Worm (Caenorhabditis elegans) whole organism, young adult: ENCODE data around the gene col-169.

Experiments
- B0019.2 ChIP-seq: fragments of 200-800 bp; sonication (Bioruptor generic); conservative IDR thresholded peaks from 2 replicates; pipeline ENCODE4 v1.3.6; 2022; ENCODE audit warnings: missing genetic modification reagents, missing genetic modification characterization, missing compliant biosample characterization
- B0336.3 ChIP-seq: fragments of 200-800 bp; sonication (Bioruptor generic); IDR thresholded peaks from 2 replicates; pipeline ENCODE4 v1.3.6; 2022; ENCODE audit warnings: missing genetic modification characterization, missing compliant biosample characterization
- C06A6.2 ChIP-seq: fragments of 200-800 bp; sonication (Bioruptor generic); conservative IDR thresholded peaks from 2 replicates; pipeline ENCODE4 v1.3.6; 2022; ENCODE audit warnings: missing genetic modification characterization, missing compliant biosample characterization
- F10E7.11 ChIP-seq: sonication (generic microtip); optimal IDR thresholded peaks from 2 replicates; lab custom pipeline; 2017; ENCODE audit warnings: mild to moderate bottlenecking, missing genetic modification characterization, moderate library complexity, missing compliant biosample characterization
- F23B12.7 ChIP-seq: sonication (generic microtip); optimal IDR thresholded peaks from 2 replicates; lab custom pipeline; 2017; ENCODE audit warnings: missing genetic modification characterization, mild to moderate bottlenecking, missing compliant biosample characterization, antibody characterized with exemption, moderate library complexity; ENCODE audit not compliant: insufficient read depth
- T26A5.8 ChIP-seq: sonication (generic microtip); optimal IDR thresholded peaks from 2 replicates; lab custom pipeline; 2016; ENCODE audit warnings: missing genetic modification characterization, missing compliant biosample characterization
- Y79H2A.3 ChIP-seq: fragments of 200-800 bp; sonication (Bioruptor generic); conservative IDR thresholded peaks from 2 replicates; pipeline ENCODE4 v1.3.6; 2022; ENCODE audit warnings: missing genetic modification reagents, missing genetic modification characterization, missing compliant biosample characterization
- ZK185.1 ChIP-seq: sonication (generic microtip); optimal IDR thresholded peaks from 2 replicates; lab custom pipeline; 2016; ENCODE audit warnings: mild to moderate bottlenecking, missing genetic modification characterization, missing compliant biosample characterization; ENCODE audit not compliant: poor library complexity, severe bottlenecking
- ama-1 ChIP-seq, 3 experiments: fragments of 150-350 bp in 1 of 3; sonication (generic microtip) in 2 of 3; optimal IDR thresholded peaks; 2 replicates each; lab custom pipeline; 2014 to 2018; ENCODE audit warnings: missing biosample characterization in 2 of 3, missing genetic modification characterization in 2 of 3, missing genetic modification reagents in 2 of 3
- aptf-2 ChIP-seq: fragments of 200-800 bp; sonication (Bioruptor generic); conservative IDR thresholded peaks from 2 replicates; pipeline ENCODE4 v1.3.6; 2022; ENCODE audit warnings: missing genetic modification reagents, missing genetic modification characterization, missing compliant biosample characterization
- aptf-3 ChIP-seq: fragments of 200-800 bp; sonication (Bioruptor generic); IDR thresholded peaks from 2 replicates; pipeline ENCODE4 v1.3.6; 2022; ENCODE audit warnings: missing genetic modification characterization, missing compliant biosample characterization
- atf-7 ChIP-seq: sonication (generic microtip); optimal IDR thresholded peaks from 2 replicates; lab custom pipeline; 2017; ENCODE audit warnings: mild to moderate bottlenecking, missing genetic modification characterization, missing compliant biosample characterization
- athp-1 ChIP-seq: sonication (generic microtip); optimal IDR thresholded peaks from 2 replicates; lab custom pipeline; 2017; ENCODE audit warnings: mild to moderate bottlenecking, missing genetic modification characterization, missing compliant biosample characterization
- bed-1 ChIP-seq: fragments of 200-800 bp; sonication (Bioruptor generic); IDR thresholded peaks from 2 replicates; pipeline ENCODE4 v1.3.6; 2022; ENCODE audit warnings: missing genetic modification reagents, missing genetic modification characterization, missing compliant biosample characterization
- dpff-1 ChIP-seq: sonication (generic microtip); optimal IDR thresholded peaks from 2 replicates; lab custom pipeline; 2017; ENCODE audit warnings: mild to moderate bottlenecking, missing genetic modification characterization, missing compliant biosample characterization
- dpl-1 ChIP-seq: fragments of 150-350 bp; optimal IDR thresholded peaks from 2 replicates; lab custom pipeline; 2014; ENCODE audit warnings: missing biosample characterization, missing genetic modification reagents, missing genetic modification characterization
- egl-18 ChIP-seq: fragments of 200-800 bp; sonication (Bioruptor generic); IDR thresholded peaks from 2 replicates; pipeline ENCODE4 v1.3.6; 2022; ENCODE audit warnings: missing genetic modification reagents, missing genetic modification characterization, missing compliant biosample characterization
- him-1 ChIP-seq: sonication (generic microtip); optimal IDR thresholded peaks from 2 replicates; lab custom pipeline; 2016; ENCODE audit warnings: missing genotype, missing genetic modification reagents, missing genetic modification characterization, missing compliant biosample characterization
- hlh-12 ChIP-seq: sonication (generic microtip); optimal IDR thresholded peaks from 2 replicates; lab custom pipeline; 2016; ENCODE audit warnings: missing genetic modification characterization, missing compliant biosample characterization
- hlh-26 ChIP-seq: fragments of 200-800 bp; sonication (Bioruptor generic); conservative IDR thresholded peaks from 2 replicates; pipeline ENCODE4 v1.3.6; 2022; ENCODE audit warnings: missing genetic modification reagents, missing genetic modification characterization, missing compliant biosample characterization
- hmg-1.2 ChIP-seq: fragments of 200-800 bp; sonication (Bioruptor generic); IDR thresholded peaks from 2 replicates; pipeline ENCODE4 v1.3.6; 2022; ENCODE audit warnings: missing genetic modification reagents, missing genetic modification characterization, missing compliant biosample characterization
- hrde-1 ChIP-seq: sonication (generic microtip); optimal IDR thresholded peaks from 2 replicates; lab custom pipeline; 2016; ENCODE audit warnings: missing genetic modification characterization, mild to moderate bottlenecking, missing compliant biosample characterization, moderate library complexity, missing genotype, missing genetic modification reagents, borderline replicate concordance
- lin-26 ChIP-seq: fragments of 200-800 bp; sonication (Bioruptor generic); IDR thresholded peaks from 2 replicates; pipeline ENCODE4 v1.3.6; 2022; ENCODE audit warnings: missing genetic modification reagents, missing genetic modification characterization, missing compliant biosample characterization
- lin-54 ChIP-seq: fragments of 200-800 bp; sonication (Bioruptor generic); optimal IDR thresholded peaks from 2 replicates; lab custom pipeline; 2018; ENCODE audit warnings: mild to moderate bottlenecking, missing genetic modification characterization, missing compliant biosample characterization
- lir-1 ChIP-seq: fragments of 200-800 bp; sonication (Bioruptor generic); conservative IDR thresholded peaks from 2 replicates; pipeline ENCODE4 v1.3.6; 2022; ENCODE audit warnings: missing genetic modification reagents, missing genetic modification characterization, missing compliant biosample characterization
- madf-3 ChIP-seq: fragments of 200-800 bp; sonication (Bioruptor generic); IDR thresholded peaks from 2 replicates; pipeline ENCODE4 v1.3.6; 2022; ENCODE audit warnings: missing genetic modification reagents, missing genetic modification characterization, missing compliant biosample characterization
- mxl-1 ChIP-seq: sonication (generic microtip); optimal IDR thresholded peaks from 2 replicates; lab custom pipeline; 2016; ENCODE audit warnings: missing genetic modification characterization, missing compliant biosample characterization
- nfya-1 ChIP-seq: sonication (generic microtip); optimal IDR thresholded peaks from 2 replicates; lab custom pipeline; 2017; ENCODE audit warnings: antibody characterized with exemption, missing compliant biosample characterization, missing genetic modification characterization, borderline replicate concordance; ENCODE audit not compliant: insufficient read depth
- nfya-2 ChIP-seq: fragments of 200-800 bp; sonication (Bioruptor generic); IDR thresholded peaks from 2 replicates; pipeline ENCODE4 v1.3.6; 2022; ENCODE audit warnings: missing genetic modification reagents, missing genetic modification characterization, missing compliant biosample characterization
- nfyb-1 ChIP-seq: fragments of 200-800 bp; sonication (Bioruptor generic); IDR thresholded peaks from 2 replicates; pipeline ENCODE4 v1.3.6; 2022; ENCODE audit warnings: missing genetic modification reagents, missing genetic modification characterization, missing compliant biosample characterization
- pha-4 ChIP-seq: fragments of 150-350 bp; sonication (generic microtip); optimal IDR thresholded peaks from 2 replicates; lab custom pipeline; 2014; ENCODE audit warnings: missing biosample characterization, missing genetic modification reagents, missing genetic modification characterization
- rcor-1 ChIP-seq: fragments of 200-800 bp; sonication (Bioruptor generic); IDR thresholded peaks from 2 replicates; pipeline ENCODE4 v1.3.6; 2022; ENCODE audit warnings: missing genetic modification reagents, missing genetic modification characterization, missing compliant biosample characterization
- snpc-1.3 ChIP-seq: sonication (generic microtip); optimal IDR thresholded peaks from 2 replicates; lab custom pipeline; 2017; ENCODE audit warnings: missing genetic modification characterization, mild to moderate bottlenecking, missing compliant biosample characterization, antibody characterized with exemption, moderate library complexity, missing genotype, missing genetic modification reagents; ENCODE audit not compliant: insufficient read depth
- snpc-3.4 ChIP-seq: sonication (generic microtip); optimal IDR thresholded peaks from 2 replicates; lab custom pipeline; 2017; ENCODE audit warnings: missing genetic modification characterization, mild to moderate bottlenecking, missing compliant biosample characterization, antibody characterized with exemption, moderate library complexity, missing genotype, missing genetic modification reagents
- snpc-4 ChIP-seq, 5 experiments: fragments of 150-350 bp in 1 of 5; sonication (generic microtip) in 4 of 5; optimal IDR thresholded peaks; 2 replicates each; lab custom pipeline; 2014 to 2018; ENCODE audit warnings: missing genetic modification characterization in 5 of 5, missing biosample characterization in 3 of 5, antibody characterized with exemption in 2 of 5, mild to moderate bottlenecking in 2 of 5, missing compliant biosample characterization in 2 of 5, missing genotype in 2 of 5, moderate library complexity in 2 of 5, missing genetic modification reagents in 1 of 5
- somi-1 ChIP-seq: fragments of 200-800 bp; sonication (Bioruptor generic); optimal IDR thresholded peaks from 2 replicates; lab custom pipeline; 2018; ENCODE audit warnings: mild to moderate bottlenecking, missing genetic modification characterization, missing compliant biosample characterization
- sptf-2 ChIP-seq: fragments of 200-800 bp; sonication (Bioruptor generic); optimal IDR thresholded peaks from 2 replicates; lab custom pipeline; 2018; ENCODE audit warnings: mild to moderate bottlenecking, missing genetic modification characterization, missing compliant biosample characterization
- tbp1 ChIP-seq: fragments of 200-800 bp; sonication (Bioruptor generic); optimal IDR thresholded peaks from 2 replicates; lab custom pipeline; 2018; ENCODE audit warnings: mild to moderate bottlenecking, missing genetic modification characterization, missing compliant biosample characterization
- tbx-9 ChIP-seq: sonication (generic microtip); optimal IDR thresholded peaks from 2 replicates; lab custom pipeline; 2016; ENCODE audit warnings: borderline replicate concordance, missing genetic modification characterization, inconsistent platforms, missing compliant biosample characterization
- tlf-1 ChIP-seq: fragments of 200-800 bp; sonication (Bioruptor generic); optimal IDR thresholded peaks from 2 replicates; lab custom pipeline; 2018; ENCODE audit warnings: mild to moderate bottlenecking, missing genetic modification characterization, missing compliant biosample characterization
- zfh-2 ChIP-seq: fragments of 200-800 bp; sonication (Bioruptor generic); conservative IDR thresholded peaks from 2 replicates; pipeline ENCODE4 v1.3.6; 2022; ENCODE audit warnings: missing genetic modification reagents, missing genetic modification characterization, missing compliant biosample characterization
- zim-3 ChIP-seq: sonication (generic microtip); optimal IDR thresholded peaks from 2 replicates; lab custom pipeline; 2017; ENCODE audit warnings: mild to moderate bottlenecking, missing genetic modification characterization, moderate library complexity, missing compliant biosample characterization
- ztf-22 ChIP-seq: fragments of 200-800 bp; sonication (Bioruptor generic); optimal IDR thresholded peaks from 2 replicates; lab custom pipeline; 2018; ENCODE audit warnings: mild to moderate bottlenecking, missing genetic modification characterization, moderate library complexity, missing compliant biosample characterization
- ztf-25 ChIP-seq: fragments of 200-800 bp; sonication (Bioruptor generic); IDR thresholded peaks from 2 replicates; pipeline ENCODE4 v1.3.6; 2022; ENCODE audit warnings: missing genetic modification reagents, missing genetic modification characterization, missing compliant biosample characterization
- ztf-26 ChIP-seq: sonication (generic microtip); optimal IDR thresholded peaks from 2 replicates; lab custom pipeline; 2017; ENCODE audit warnings: missing genetic modification characterization, missing compliant biosample characterization
- ztf-6 ChIP-seq: fragments of 200-800 bp; sonication (Bioruptor generic); IDR thresholded peaks from 2 replicates; pipeline ENCODE4 v1.3.6; 2022; ENCODE audit warnings: missing genetic modification reagents, missing genetic modification characterization, missing compliant biosample characterization

col-169 gene

ce11 chrX:6296402-6296844 is 32.5 kb upstream of the col-169 start (continued):
- no peak for TF ChIP-seq tbx-9 (tag; lab: Kevin White, UChicago)
- TF ChIP-seq tbp1 = peak; percentile 81
- peak; percentile 96 for TF ChIP-seq egl-18 (GFP tag; lab: Robert Waterston, UW)
- no peak for TF ChIP-seq B0019.2
- TF ChIP-seq lir-1 (GFP tag; lab: Robert Waterston, UW) = peak; percentile 97
- peak; percentile 39; the same call in 1 of the 2 replicates for TF ChIP-seq aptf-2 (GFP tag; lab: Robert Waterston, UW)
- TF ChIP-seq F23B12.7 (tag; lab: Kevin White, UChicago) = peak; percentile 98
- TF ChIP-seq Y79H2A.3 (GFP tag; lab: Robert Waterston, UW) = no peak
- TF ChIP-seq pha-4 (tag; lab: Kevin White, UChicago) = peak; percentile 98
- peak; percentile 99 for TF ChIP-seq ZK185.1 (tag; lab: Kevin White, UChicago)
- TF ChIP-seq ztf-25 = 0 out of 2 replicates have a peak, but pooled peaks have one; percentile 58
- TF ChIP-seq ztf-26 (tag; lab: Kevin White, UChicago) = peak; percentile 100
- no peak; the same call in 1 of the 2 replicates for TF ChIP-seq zfh-2 (GFP tag; lab: Robert Waterston, UW)
- no peak for TF ChIP-seq snpc-3.4
- no peak for TF ChIP-seq hlh-26 (GFP tag; lab: Robert Waterston, UW)
- TF ChIP-seq zim-3 (tag; lab: Kevin White, UChicago) = no peak
- TF ChIP-seq tlf-1 (GFP tag; lab: Kevin White, UChicago) = peak; percentile 99
- no peak for TF ChIP-seq ama-1 (optimal IDR thresholded peaks at IDR 0.05; lab: Kevin White, UChicago)
- TF ChIP-seq ama-1 (GFP tag; optimal IDR thresholded peaks at IDR 0.05; lab: Kevin White, UChicago) = peak; percentile 18 to 94
- TF ChIP-seq hlh-12 (tag; lab: Kevin White, UChicago) = no peak
- peak; percentile 84; the same call in 1 of the 2 replicates for TF ChIP-seq madf-3
- TF ChIP-seq aptf-3 (GFP tag; lab: Robert Waterston, UW) = no peak
- TF ChIP-seq snpc-1.3 (tag; lab: Kevin White, UChicago) = no peak
- TF ChIP-seq sptf-2 (GFP tag; lab: Kevin White, UChicago) = no peak
- TF ChIP-seq athp-1 (tag; lab: Kevin White, UChicago) = peak; percentile 89
- peak; percentile 99 for TF ChIP-seq dpff-1
- TF ChIP-seq lin-26 = peak; percentile 91
- no peak for TF ChIP-seq nfya-1 (tag; lab: Kevin White, UChicago)
- 0 out of 2 replicates have a peak, but pooled peaks have one; percentile 72 for TF ChIP-seq nfya-2 (GFP tag; lab: Robert Waterston, UW)
- TF ChIP-seq snpc-4 (GFP tag; optimal IDR thresholded peaks at IDR 0.05; lab: Kevin White, UChicago) = peak; percentile 61
- peak; percentile 36 to 90 (median 82) for TF ChIP-seq snpc-4 (tag; optimal IDR thresholded peaks at IDR 0.05; lab: Kevin White, UChicago)
- peak; percentile 99 for TF ChIP-seq atf-7 (tag; lab: Kevin White, UChicago)
- peak; percentile 98 for TF ChIP-seq rcor-1 (GFP tag; lab: Robert Waterston, UW)
- TF ChIP-seq nfyb-1 (GFP tag; lab: Robert Waterston, UW) = peak; percentile 98
- TF ChIP-seq hmg-1.2 = peak; percentile 88
- TF ChIP-seq F10E7.11 (tag; lab: Kevin White, UChicago) = peak; percentile 98
- TF ChIP-seq dpl-1 (GFP tag; lab: Kevin White, UChicago) = peak; percentile 19
- TF ChIP-seq hrde-1 (tag; lab: Kevin White, UChicago) = peak; percentile 52
- TF ChIP-seq somi-1 (GFP tag; lab: Kevin White, UChicago) = peak; percentile 99
- peak; percentile 88 for TF ChIP-seq ztf-6 (GFP tag; lab: Robert Waterston, UW)
- peak; percentile 96 for TF ChIP-seq ztf-22
- peak; percentile 20 for TF ChIP-seq him-1 (tag; lab: Kevin White, UChicago)
- no peak for TF ChIP-seq mxl-1
- TF ChIP-seq B0336.3 = peak; percentile 100
- peak; percentile 55 for TF ChIP-seq T26A5.8 (tag; lab: Kevin White, UChicago)
- TF ChIP-seq bed-1 (GFP tag; lab: Robert Waterston, UW) = peak; percentile 88; the same call in 1 of the 2 replicates
- peak; percentile 93 for TF ChIP-seq lin-54 (GFP tag; lab: Kevin White, UChicago)
- TF ChIP-seq C06A6.2 = peak; percentile 98
